Fruit fly (Drosophila melanogaster): ENCODE results near the gene CG12990.

CG12990 gene

DNA sequence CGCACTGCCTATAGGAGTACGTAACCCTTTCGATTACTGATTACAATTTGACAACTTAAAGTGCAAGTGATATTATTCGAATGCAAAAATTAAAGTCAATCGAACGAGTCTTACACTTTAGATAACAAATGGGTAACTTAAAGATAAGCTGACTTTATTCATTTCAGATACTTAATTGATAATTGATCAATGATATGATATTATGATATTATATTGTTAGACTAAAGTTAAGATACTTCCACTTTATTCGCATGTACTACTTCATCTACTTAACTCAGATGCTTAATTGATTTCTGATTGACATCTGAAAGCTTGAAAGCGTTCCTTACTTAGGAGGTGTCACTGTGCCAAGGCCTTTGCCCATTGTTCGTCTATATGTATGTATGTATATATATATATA, 14.5 kb upstream of the CG12990 start:
- peak; percentile 55 for TF ChIP-seq svp (GFP tag)
- peak; percentile 35 for TF ChIP-seq CG16779 (tag; optimal IDR thresholded peaks at IDR 0.05)
- TF ChIP-seq pdm3 (GFP tag; optimal IDR thresholded peaks at IDR 0.05) = peak; percentile 2
- no peak for TF ChIP-seq topi (GFP tag; optimal IDR thresholded peaks at IDR 0.05)
- TF ChIP-seq eg (GFP tag; IDR thresholded peaks at IDR 0.05) = 0 out of 3 replicates have a peak, but pooled peaks have one; percentile 33
- TF ChIP-seq fd59A (GFP tag; optimal IDR thresholded peaks at IDR 0.05) = peak; percentile 27
- peak; percentile 37 for TF ChIP-seq CG3919 (GFP tag; optimal IDR thresholded peaks at IDR 0.05)
- TF ChIP-seq CG11902 (GFP tag; optimal IDR thresholded peaks at IDR 0.05) = no peak
- peak; percentile 29 for TF ChIP-seq CG4318 (GFP tag; optimal IDR thresholded peaks at IDR 0.05)
- peak; percentile 21 for TF ChIP-seq spab (GFP tag; optimal IDR thresholded peaks at IDR 0.05)
- peak; percentile 52 for TF ChIP-seq CG6808 (GFP tag; optimal IDR thresholded peaks at IDR 0.05)
- TF ChIP-seq Met (GFP tag; optimal IDR thresholded peaks at IDR 0.05) = no peak
- 0 out of 2 replicates have a peak, but pooled peaks have one; percentile 17 for TF ChIP-seq CG15336 (GFP tag; IDR thresholded peaks at IDR 0.05)
- peak; percentile 60 for TF ChIP-seq CG32006 (GFP tag; optimal IDR thresholded peaks at IDR 0.05)
- TF ChIP-seq Lpt (GFP tag; optimal IDR thresholded peaks at IDR 0.05) = no peak
- peak; percentile 22 for TF ChIP-seq dsx (GFP tag; optimal IDR thresholded peaks at IDR 0.05; ENCODE audit: poor library complexity, severe bottlenecking)
- TF ChIP-seq CG6792 (GFP tag; optimal IDR thresholded peaks at IDR 0.05) = no peak
- no peak for TF ChIP-seq CG10631 (GFP tag; optimal IDR thresholded peaks at IDR 0.05)
- TF ChIP-seq CG3032 (tag; optimal IDR thresholded peaks at IDR 0.05) = peak; percentile 41
- TF ChIP-seq Eip78C (GFP tag) = peak; percentile 82
- peak; percentile 53 for TF ChIP-seq acj6 (GFP tag; optimal IDR thresholded peaks at IDR 0.05)
- TF ChIP-seq ss (GFP tag; optimal IDR thresholded peaks at IDR 0.05) = peak; percentile 14 to 53
- no peak for TF ChIP-seq Hr38 (GFP tag; optimal IDR thresholded peaks at IDR 0.05)
- no peak for TF ChIP-seq esn (GFP tag; optimal IDR thresholded peaks at IDR 0.05)
- TF ChIP-seq CG7368 (GFP tag; optimal IDR thresholded peaks at IDR 0.05) = no peak
- peak in 1 of 2 experiments; percentile 16 for TF ChIP-seq salr (GFP tag; optimal IDR thresholded peaks at IDR 0.05)
- TF ChIP-seq net (GFP tag; optimal IDR thresholded peaks at IDR 0.05) = peak; percentile 19
- TF ChIP-seq Hr4 (GFP tag; optimal IDR thresholded peaks at IDR 0.05) = peak; percentile 44
- no peak for TF ChIP-seq CG31627 (GFP tag; optimal IDR thresholded peaks at IDR 0.05)
- TF ChIP-seq cyc (GFP tag; optimal IDR thresholded peaks at IDR 0.05) = no peak
- peak; percentile 41 for TF ChIP-seq CG10669 (GFP tag; optimal IDR thresholded peaks at IDR 0.05)
- no peak for TF ChIP-seq CG8319 (GFP tag; optimal IDR thresholded peaks at IDR 0.05)
- TF ChIP-seq OdsH (GFP tag; optimal IDR thresholded peaks at IDR 0.05) = peak; percentile 23
- TF ChIP-seq CG8632 (GFP tag; optimal IDR thresholded peaks at IDR 0.05) = no peak
- 0 out of 2 replicates have a peak, but pooled peaks have one; percentile 14 for TF ChIP-seq Gug (GFP tag; IDR thresholded peaks at IDR 0.05)
- peak; percentile 26 for TF ChIP-seq Ets96B (tag; optimal IDR thresholded peaks at IDR 0.05)
- TF ChIP-seq fkh (GFP tag; optimal IDR thresholded peaks at IDR 0.05) = no peak
- peak; percentile 66 for TF ChIP-seq CG6276 (GFP tag; optimal IDR thresholded peaks at IDR 0.05)
- no peak for TF ChIP-seq Sox14 (GFP tag; optimal IDR thresholded peaks at IDR 0.05)
- TF ChIP-seq CG8119 (GFP tag; IDR thresholded peaks at IDR 0.05) = peak; percentile 48; the same call in 2 of the 3 replicates

dm6 chrX:17683506-17683858, 11.8 kb upstream of the CG12990 start:
- TF ChIP-seq CG31627 (GFP tag; optimal IDR thresholded peaks at IDR 0.05) (no peak), OdsH (GFP tag; optimal IDR thresholded peaks at IDR 0.05) (no peak), Smox (GFP tag; optimal IDR thresholded peaks at IDR 0.05) (no peak), CG34406 (GFP tag; optimal IDR thresholded peaks at IDR 0.05) (no peak), Gug (GFP tag; IDR thresholded peaks at IDR 0.05) (no peak), Sox102F (GFP tag; optimal IDR thresholded peaks at IDR 0.05) (no peak), fd85E (GFP tag; optimal IDR thresholded peaks at IDR 0.05) (no peak), esn (GFP tag; optimal IDR thresholded peaks at IDR 0.05) (no peak), svp (GFP tag) (no peak), vri (GFP tag; optimal IDR thresholded peaks at IDR 0.05) (no peak), CG11294 (GFP tag; IDR thresholded peaks at IDR 0.05) (no peak)

All from whole organism, prepupa.